Worm (Caenorhabditis elegans) whole organism, L2 larva: Measurements from ENCODE around the gene str-71.

Source experiments
- blmp-1 ChIP-seq: sonication (generic microtip); optimal IDR thresholded peaks from 2 replicates; lab custom pipeline; 2017; ENCODE audit warnings: missing genetic modification characterization, mild to moderate bottlenecking, missing compliant biosample characterization, antibody characterized with exemption, moderate library complexity; ENCODE audit not compliant: insufficient read depth
- ztf-4 ChIP-seq: fragments of 150-350 bp; optimal IDR thresholded peaks from 2 replicates; lab custom pipeline; 2014; ENCODE audit warnings: missing biosample characterization, missing genetic modification characterization

ce11 chrV:15454322-15454721 is 4.7 kb downstream of the str-71 start:
- no peak for TF ChIP-seq blmp-1
- no peak for TF ChIP-seq ztf-4 (tag; lab: Kevin White, UChicago)
